Comparison of ENCODE assay signal across 1 fruit fly cellular context in the genomic region with DNA sequence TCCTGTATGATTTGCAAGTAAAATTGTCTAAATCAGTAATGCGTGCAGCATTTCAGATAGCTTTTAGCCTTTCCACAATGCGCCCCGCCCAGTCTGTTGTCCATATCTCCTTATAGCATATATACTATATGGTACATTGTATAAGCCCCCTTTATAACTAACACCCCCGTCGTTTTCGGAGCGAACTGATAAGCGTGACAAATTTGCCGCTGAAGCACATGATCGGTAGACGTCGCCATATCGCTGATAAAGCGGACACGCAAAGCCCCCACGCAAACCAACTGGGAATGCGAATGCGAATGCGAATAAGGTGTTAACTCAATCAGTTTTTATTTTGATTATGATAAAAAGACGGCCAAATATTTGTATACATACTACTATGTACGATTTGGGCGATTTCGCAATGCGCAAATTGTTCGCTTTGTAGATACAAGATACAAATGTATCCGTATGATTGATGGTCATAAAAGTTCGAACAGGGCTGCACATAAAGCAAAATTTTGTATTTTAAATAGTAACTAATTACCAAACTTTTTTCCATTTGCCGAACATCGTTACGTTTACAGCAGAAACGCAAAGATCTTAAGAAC.
TF ChIP-seq lines count a peak whose summit lies in the region.

No protein-coding gene starts in this region.

TF ChIP-seq in whole organism, embryonic, 481 proteins besides CTCF, POLR2A, EP300 and RAD21 (continued from another document):
- TF ChIP-seq CG8290 (GFP tag; optimal IDR thresholded peaks at IDR 0.05; lab: Kevin White, UChicago) (no peak), CG8290 (tag; optimal IDR thresholded peaks at IDR 0.05; lab: Kevin White, UChicago) (peak in 1 of 2 experiments; percentile 4), zen (tag; optimal IDR thresholded peaks at IDR 0.05; lab: Kevin White, UChicago) (no peak), exex (tag; optimal IDR thresholded peaks at IDR 0.05; lab: Kevin White, UChicago) (peak; percentile 65)
TF ChIP-seq in whole organism, embryonic: peak in this region for 18.
